Fruit fly (Drosophila melanogaster): Measurements from ENCODE around the gene dpr16.
A peak's percentile ranks its signal among the peaks of the same experiment; 100 is the strongest.

Gene dpr16

DNA sequence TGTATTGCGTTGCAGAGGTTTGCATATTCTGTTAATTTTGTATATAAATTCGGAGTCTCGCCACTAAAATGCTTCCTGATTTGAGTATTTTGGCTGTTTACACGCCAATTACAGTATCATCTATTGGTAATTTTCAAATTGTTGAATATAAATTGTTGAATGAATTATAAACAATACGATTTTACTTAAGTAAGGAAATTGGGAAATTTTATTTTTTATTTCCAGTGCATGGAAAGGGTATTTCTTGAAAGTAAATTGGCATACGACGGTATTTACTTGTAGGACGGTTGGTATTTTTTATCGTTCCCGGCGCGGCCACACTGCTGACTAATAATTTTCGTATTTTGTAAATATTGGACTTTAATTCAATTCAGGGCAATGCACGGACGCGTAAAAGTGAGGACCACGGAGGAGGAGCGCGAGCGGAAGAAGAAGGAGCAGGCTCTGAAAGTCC lies 22.9 kb upstream of the dpr16 start, which contains the start of gene RabGGTa (continued):
- TF ChIP-seq wor (GFP tag; IDR thresholded peaks at IDR 0.05) (peak; percentile 52), salm (tag; optimal IDR thresholded peaks at IDR 0.05) (no peak), trem (tag; optimal IDR thresholded peaks at IDR 0.05) (peak; percentile 66), Trl (optimal IDR thresholded peaks at IDR 0.05) (no peak), Trl (GFP tag; optimal IDR thresholded peaks at IDR 0.05) (peak; percentile 56), CG14965 (GFP tag; optimal IDR thresholded peaks at IDR 0.05; ENCODE audit: borderline replicate concordance) (no peak), CG10147 (GFP tag; optimal IDR thresholded peaks at IDR 0.05) (no peak), twi (tag; optimal IDR thresholded peaks at IDR 0.05) (peak; percentile 36), CG7357 (GFP tag; IDR thresholded peaks at IDR 0.05) (0 out of 3 replicates have a peak, but pooled peaks have one; percentile 46), lola (GFP tag; optimal IDR thresholded peaks at IDR 0.05) (peak in 1 of 3 experiments; percentile 60), CG13296 (GFP tag; optimal IDR thresholded peaks at IDR 0.05) (peak; percentile 58), CG2889 (GFP tag; IDR thresholded peaks at IDR 0.05) (peak; percentile 67; the same call in 2 of the 3 replicates), HLH3B (GFP tag; IDR thresholded peaks at IDR 0.05) (peak; percentile 50; the same call in 1 of the 2 replicates), ap (GFP tag; IDR thresholded peaks at IDR 0.05) (0 out of 2 replicates have a peak, but pooled peaks have one; percentile 12), Dref (GFP tag; IDR thresholded peaks at IDR 0.05) (no peak), gsb-n (tag; optimal IDR thresholded peaks at IDR 0.05) (peak; percentile 66), NC2β (GFP tag; optimal IDR thresholded peaks at IDR 0.05) (peak; percentile 12), Fer3 (tag; optimal IDR thresholded peaks at IDR 0.05) (peak; percentile 81), Atf3 (GFP tag; optimal IDR thresholded peaks at IDR 0.05) (peak; percentile 58), CG10543 (GFP tag; optimal IDR thresholded peaks at IDR 0.05) (no peak), mam (GFP tag; optimal IDR thresholded peaks at IDR 0.05) (peak; percentile 70), org-1 (GFP tag; optimal IDR thresholded peaks at IDR 0.05) (peak; percentile 17), Dp (GFP tag; optimal IDR thresholded peaks at IDR 0.05) (no peak), CG16813 (GFP tag; IDR thresholded peaks at IDR 0.05; ENCODE audit: partially characterized antibody) (no peak), CG10959 (GFP tag; IDR thresholded peaks at IDR 0.05) (peak; percentile 48; the same call in 1 of the 2 replicates), CG3281 (GFP tag; optimal IDR thresholded peaks at IDR 0.05) (peak; percentile 60), tna (GFP tag; IDR thresholded peaks at IDR 0.05; ENCODE audit: partially characterized antibody) (no peak), NC2α (GFP tag; optimal IDR thresholded peaks at IDR 0.05) (no peak), gfzf (GFP tag; optimal IDR thresholded peaks at IDR 0.05) (peak; percentile 76), dm (GFP tag; optimal IDR thresholded peaks at IDR 0.05) (peak; percentile 29), CG9797 (GFP tag; optimal IDR thresholded peaks at IDR 0.05) (peak; percentile 67), MTF-1 (GFP tag; optimal IDR thresholded peaks at IDR 0.05; ENCODE audit: borderline replicate concordance) (peak; percentile 34), gt (GFP tag; IDR thresholded peaks at IDR 0.05) (no peak), Dfd (GFP tag; optimal IDR thresholded peaks at IDR 0.05) (no peak), CG4328 (GFP tag; optimal IDR thresholded peaks at IDR 0.05) (no peak), CG7839 (tag; optimal IDR thresholded peaks at IDR 0.05) (peak; percentile 71), toy (GFP tag; IDR thresholded peaks at IDR 0.05) (0 out of 2 replicates have a peak, but pooled peaks have one; percentile 20), ranshi (GFP tag; IDR thresholded peaks at IDR 0.05) (peak; percentile 58), ATbp (GFP tag; optimal IDR thresholded peaks at IDR 0.05) (no peak), Bdp1 (GFP tag; optimal IDR thresholded peaks at IDR 0.05) (peak; percentile 35), Rfx (GFP tag; IDR thresholded peaks at IDR 0.05) (peak; percentile 72), Six4 (GFP tag; optimal IDR thresholded peaks at IDR 0.05) (peak; percentile 28), eyg (GFP tag; optimal IDR thresholded peaks at IDR 0.05) (peak; percentile 19), CG7963 (GFP tag; IDR thresholded peaks at IDR 0.05; ENCODE audit: partially characterized antibody) (no peak), pb (GFP tag; optimal IDR thresholded peaks at IDR 0.05) (no peak), Fer2 (tag; optimal IDR thresholded peaks at IDR 0.05) (no peak), CG18011 (GFP tag; optimal IDR thresholded peaks at IDR 0.05) (peak; percentile 22), CG12299 (tag; optimal IDR thresholded peaks at IDR 0.05) (peak; percentile 55), Med (GFP tag) (peak; percentile 92), Ets97D (GFP tag; optimal IDR thresholded peaks at IDR 0.05) (peak; percentile 44)

All from whole organism, embryonic.